Fruit fly (Drosophila melanogaster) whole organism, embryonic: ENCODE data around the gene ham.

Source experiments
- Bgb ChIP-seq: fragments of 200-800 bp; sonication (Bioruptor generic); IDR thresholded peaks from 2 replicates; pipeline ENCODE4 v1.3.6; 2022; ENCODE audit warnings: missing biosample characterization, missing genetic modification characterization; ENCODE audit not compliant: partially characterized antibody
- CG10274 ChIP-seq: fragments of 200-800 bp; sonication (Bioruptor generic); optimal IDR thresholded peaks from 3 replicates; lab custom pipeline; 2017; ENCODE audit warnings: missing biosample characterization, mild to moderate bottlenecking, missing genetic modification characterization
- CG10462 ChIP-seq: fragments of 200-800 bp; sonication (Bioruptor generic); optimal IDR thresholded peaks from 2 replicates; lab custom pipeline; 2016; ENCODE audit warnings: missing biosample characterization, missing genetic modification characterization
- CG11560 ChIP-seq: fragments of 200-800 bp; sonication (Bioruptor generic); IDR thresholded peaks from 3 replicates; pipeline ENCODE4 v1.3.6; 2022; ENCODE audit warnings: missing biosample characterization, missing genetic modification characterization
- CG12219 ChIP-seq: fragments of 200-800 bp; sonication (Bioruptor generic); optimal IDR thresholded peaks from 3 replicates; lab custom pipeline; 2018; ENCODE audit warnings: missing biosample characterization, mild to moderate bottlenecking, missing genetic modification characterization
- CG13296 ChIP-seq: fragments of 200-800 bp; sonication (Bioruptor generic); optimal IDR thresholded peaks from 3 replicates; lab custom pipeline; 2018; ENCODE audit warnings: missing biosample characterization, mild to moderate bottlenecking, missing genetic modification characterization
- CG14860 ChIP-seq: fragments of 200-800 bp; sonication (Bioruptor generic); IDR thresholded peaks from 3 replicates; pipeline ENCODE4 v1.3.6; 2022; ENCODE audit warnings: missing biosample characterization, missing genetic modification characterization; ENCODE audit not compliant: partially characterized antibody
- CG15601 ChIP-seq: fragments of 200-800 bp; sonication (Bioruptor generic); optimal IDR thresholded peaks from 3 replicates; lab custom pipeline; 2019; ENCODE audit warnings: missing biosample characterization, mild to moderate bottlenecking, missing genetic modification characterization, moderate library complexity
- CG32772 ChIP-seq: fragments of 200-800 bp; sonication (Bioruptor generic); IDR thresholded peaks from 2 replicates; pipeline ENCODE4 v1.3.6; 2022; ENCODE audit warnings: missing biosample characterization, missing genetic modification characterization
- CG3407 ChIP-seq: fragments of 200-800 bp; sonication (Bioruptor generic); optimal IDR thresholded peaks from 2 replicates; lab custom pipeline; 2018; ENCODE audit warnings: missing biosample characterization, mild to moderate bottlenecking, missing genetic modification characterization
- CG4282 ChIP-seq: fragments of 200-800 bp; sonication (Bioruptor generic); optimal IDR thresholded peaks from 2 replicates; lab custom pipeline; 2016; ENCODE audit warnings: missing biosample characterization, missing genetic modification characterization
- CG4820 ChIP-seq: fragments of 200-800 bp; sonication (Bioruptor generic); optimal IDR thresholded peaks from 3 replicates; lab custom pipeline; 2016; ENCODE audit warnings: missing biosample characterization, missing genetic modification characterization
- CG7271 ChIP-seq: fragments of 200-800 bp; sonication (Bioruptor generic); optimal IDR thresholded peaks from 2 replicates; lab custom pipeline; 2018; ENCODE audit warnings: missing biosample characterization, mild to moderate bottlenecking, missing genetic modification characterization, moderate library complexity
- CG7372 ChIP-seq: fragments of 200-800 bp; sonication (Bioruptor generic); IDR thresholded peaks from 2 replicates; pipeline ENCODE4 v1.3.6; 2022; ENCODE audit warnings: missing biosample characterization, missing genetic modification characterization
- CG9215 ChIP-seq: fragments of 200-800 bp; sonication (Bioruptor generic); IDR thresholded peaks from 2 replicates; pipeline ENCODE4 v1.3.6; 2022; ENCODE audit warnings: missing biosample characterization, missing genetic modification characterization
- CG9609 ChIP-seq: fragments of 200-800 bp; sonication (Bioruptor generic); optimal IDR thresholded peaks from 3 replicates; lab custom pipeline; 2016; ENCODE audit warnings: missing biosample characterization, missing genetic modification characterization
- D19B ChIP-seq: fragments of 200-800 bp; sonication (Bioruptor generic); optimal IDR thresholded peaks from 2 replicates; lab custom pipeline; 2017; ENCODE audit warnings: missing biosample characterization, mild to moderate bottlenecking, missing genetic modification characterization
- Dad ChIP-seq: fragments of 200-800 bp; sonication (Bioruptor generic); optimal IDR thresholded peaks from 3 replicates; lab custom pipeline; 2016; ENCODE audit warnings: missing biosample characterization, missing genetic modification characterization
- E2f2 ChIP-seq: fragments of 200-800 bp; sonication (Bioruptor generic); IDR thresholded peaks from 2 replicates; pipeline ENCODE4 v1.3.6; 2022; ENCODE audit warnings: missing biosample characterization, missing genetic modification characterization
- Elba2 ChIP-seq: fragments of 200-800 bp; sonication (Bioruptor generic); optimal IDR thresholded peaks from 3 replicates; lab custom pipeline; 2016; ENCODE audit warnings: missing biosample characterization, missing genetic modification characterization
- HLHmδ ChIP-seq: fragments of 200-800 bp; sonication (Bioruptor generic); optimal IDR thresholded peaks from 2 replicates; lab custom pipeline; 2018; ENCODE audit warnings: missing biosample characterization, mild to moderate bottlenecking, missing genetic modification characterization, moderate library complexity
- Hey ChIP-seq: fragments of 200-800 bp; sonication (Bioruptor generic); optimal IDR thresholded peaks from 3 replicates; lab custom pipeline; 2018; ENCODE audit warnings: missing biosample characterization, mild to moderate bottlenecking, missing genetic modification characterization
- Hr78 ChIP-seq, 2 experiments: fragments of 200-800 bp in 1 of 2; fragments of >200 bp in 1 of 2; sonication (Bioruptor generic) in 1 of 2; optimal IDR thresholded peaks; 2 replicates each; lab custom pipeline; 2017 to 2019; ENCODE audit warnings: missing biosample characterization in 2 of 2, missing genetic modification characterization in 2 of 2, mild to moderate bottlenecking in 1 of 2, moderate library complexity in 1 of 2
- Hsf ChIP-seq: fragments of 200-800 bp; sonication (Bioruptor generic); optimal IDR thresholded peaks from 3 replicates; lab custom pipeline; 2016; ENCODE audit warnings: missing biosample characterization, missing genetic modification characterization
- NFAT ChIP-seq: fragments of 200-800 bp; sonication (Bioruptor generic); IDR thresholded peaks from 2 replicates; pipeline ENCODE4 v1.3.6; 2022; ENCODE audit warnings: missing biosample characterization, missing genetic modification characterization
- Nf-YB ChIP-seq: fragments of 200-800 bp; sonication (Bioruptor generic); optimal IDR thresholded peaks from 3 replicates; lab custom pipeline; 2019; ENCODE audit warnings: missing biosample characterization, mild to moderate bottlenecking, missing genetic modification characterization, moderate library complexity
- Spps ChIP-seq: fragments of 200-800 bp; sonication (Bioruptor generic); optimal IDR thresholded peaks from 2 replicates; lab custom pipeline; 2018; ENCODE audit warnings: missing biosample characterization, mild to moderate bottlenecking, missing genetic modification characterization
- croc ChIP-seq: fragments of 200-800 bp; sonication (Bioruptor generic); conservative IDR thresholded peaks from 3 replicates; pipeline ENCODE4 v1.3.6; 2022; ENCODE audit warnings: missing biosample characterization, missing genetic modification characterization
- dan ChIP-seq: fragments of 200-800 bp; sonication (Bioruptor generic); IDR thresholded peaks from 2 replicates; pipeline ENCODE4 v1.3.6; 2022; ENCODE audit warnings: missing biosample characterization, missing genetic modification characterization
- ems ChIP-seq: fragments of 200-800 bp; sonication (Bioruptor generic); optimal IDR thresholded peaks from 3 replicates; lab custom pipeline; 2016; ENCODE audit warnings: missing biosample characterization, missing genetic modification characterization
- ewg ChIP-seq: fragments of 200-800 bp; sonication (Bioruptor generic); optimal IDR thresholded peaks from 3 replicates; lab custom pipeline; 2017; ENCODE audit warnings: mild to moderate bottlenecking, missing biosample characterization, missing genetic modification reagents, missing genetic modification characterization
- gce ChIP-seq: fragments of 200-800 bp; sonication (Bioruptor generic); IDR thresholded peaks from 3 replicates; pipeline ENCODE4 v1.3.6; 2022; ENCODE audit warnings: missing biosample characterization, missing genetic modification characterization
- grn ChIP-seq: fragments of 200-800 bp; sonication (Bioruptor generic); optimal IDR thresholded peaks from 3 replicates; lab custom pipeline; 2017; ENCODE audit warnings: missing biosample characterization, missing genetic modification characterization
- hth ChIP-seq: fragments of >200 bp; optimal IDR thresholded peaks from 2 replicates; lab custom pipeline; 2017; ENCODE audit warnings: inconsistent platforms
- nerfin-2 ChIP-seq: fragments of 200-800 bp; sonication (Bioruptor generic); IDR thresholded peaks from 2 replicates; pipeline ENCODE4 v1.3.6; 2022; ENCODE audit warnings: missing biosample characterization, missing genetic modification characterization; ENCODE audit not compliant: partially characterized antibody
- nmo ChIP-seq: fragments of 200-800 bp; sonication (Bioruptor generic); optimal IDR thresholded peaks from 2 replicates; lab custom pipeline; 2018; ENCODE audit warnings: missing biosample characterization, mild to moderate bottlenecking, missing genetic modification characterization, moderate library complexity
- phol ChIP-seq: fragments of 200-800 bp; sonication (Bioruptor generic); optimal IDR thresholded peaks from 3 replicates; lab custom pipeline; 2018; ENCODE audit warnings: missing biosample characterization, mild to moderate bottlenecking, missing genetic modification characterization, moderate library complexity
- pros ChIP-seq: fragments of 200-800 bp; sonication (Bioruptor generic); optimal IDR thresholded peaks from 3 replicates; lab custom pipeline; 2019; ENCODE audit warnings: missing biosample characterization, mild to moderate bottlenecking, missing genetic modification characterization, moderate library complexity
- sens ChIP-seq: fragments of 200-800 bp; sonication (Bioruptor generic); peaks from one replicate; lab custom pipeline; 2016; ENCODE audit warnings: missing biosample characterization, missing genetic modification characterization
- seq ChIP-seq: fragments of 200-800 bp; sonication (Bioruptor generic); IDR thresholded peaks from 2 replicates; pipeline ENCODE4 v1.3.6; 2022; ENCODE audit warnings: missing biosample characterization, missing genetic modification characterization
- sima ChIP-seq: fragments of 200-800 bp; sonication (Bioruptor generic); optimal IDR thresholded peaks from 2 replicates; lab custom pipeline; 2016; ENCODE audit warnings: missing biosample characterization, missing genetic modification characterization
- so ChIP-seq: fragments of 200-800 bp; sonication (Bioruptor generic); IDR thresholded peaks from 3 replicates; pipeline ENCODE4 v1.3.6; 2022; ENCODE audit warnings: missing biosample characterization, missing genetic modification characterization
- sqz ChIP-seq: fragments of 200-800 bp; sonication (Bioruptor generic); optimal IDR thresholded peaks from 3 replicates; lab custom pipeline; 2018; ENCODE audit warnings: missing biosample characterization, mild to moderate bottlenecking, missing genetic modification characterization
- tgo ChIP-seq: fragments of 200-800 bp; sonication (Bioruptor generic); IDR thresholded peaks from 3 replicates; pipeline ENCODE4 v1.3.6; 2022; ENCODE audit warnings: missing biosample characterization, missing genetic modification characterization
- tll ChIP-seq, 2 experiments: fragments of 200-800 bp in 1 of 2; fragments of >200 bp in 1 of 2; sonication (Bioruptor generic) in 1 of 2; optimal IDR thresholded peaks; 2 replicates each; lab custom pipeline; 2017 to 2019; ENCODE audit warnings: missing biosample characterization in 2 of 2, missing genetic modification characterization in 2 of 2, mild to moderate bottlenecking in 1 of 2, moderate library complexity in 1 of 2
- trem ChIP-seq: fragments of 200-800 bp; optimal IDR thresholded peaks from 3 replicates; lab custom pipeline; 2019; ENCODE audit warnings: missing biosample characterization, mild to moderate bottlenecking, missing genetic modification characterization, moderate library complexity
- ttk ChIP-seq: fragments of 200-800 bp; sonication (Bioruptor generic); IDR thresholded peaks from 2 replicates; pipeline ENCODE4 v2.1.2; 2022; ENCODE audit warnings: missing biosample characterization, missing genetic modification characterization
- yki ChIP-seq: fragments of >200 bp; optimal IDR thresholded peaks from 3 replicates; lab custom pipeline; 2018
- zen ChIP-seq: fragments of 200-800 bp; sonication (Bioruptor generic); optimal IDR thresholded peaks from 3 replicates; lab custom pipeline; 2018; ENCODE audit warnings: missing biosample characterization, mild to moderate bottlenecking, missing genetic modification characterization, moderate library complexity

Gene ham

dm6 chr2L:18782936-18783335 is 9.8 kb downstream of the ham start (continued):
- no peak for TF ChIP-seq nmo (GFP tag; lab: Kevin White, UChicago)
- TF ChIP-seq Dad (GFP tag; lab: Kevin White, UChicago) = no peak
- no peak for TF ChIP-seq sqz (GFP tag; lab: Kevin White, UChicago)
- no peak for TF ChIP-seq CG10274
- TF ChIP-seq tgo (GFP tag; lab: Robert Waterston, UW) = no peak
- no peak for TF ChIP-seq ttk (GFP tag; lab: Robert Waterston, UW)
- TF ChIP-seq pros (GFP tag; lab: Kevin White, UChicago) = peak; percentile 88
- no peak for TF ChIP-seq sima
- no peak for TF ChIP-seq gce (GFP tag; lab: Robert Waterston, UW)
- TF ChIP-seq CG3407 (GFP tag; lab: Kevin White, UChicago) = no peak
- TF ChIP-seq phol (tag; lab: Kevin White, UChicago) = no peak
- TF ChIP-seq CG15601 = no peak
- TF ChIP-seq CG12219 (GFP tag; lab: Kevin White, UChicago) = no peak
- TF ChIP-seq Elba2 (GFP tag; lab: Kevin White, UChicago) = peak; percentile 29
- no peak for TF ChIP-seq CG4282
- peak; percentile 95 for TF ChIP-seq Nf-YB (GFP tag; lab: Kevin White, UChicago)
- peak; percentile 66 to 85 for TF ChIP-seq tll (GFP tag; optimal IDR thresholded peaks at IDR 0.05; lab: Kevin White, UChicago)
- TF ChIP-seq yki (lab: Kevin White, UChicago) = peak; percentile 84
- no peak for TF ChIP-seq CG9215 (GFP tag; lab: Robert Waterston, UW)
- no peak for TF ChIP-seq Hr78 (GFP tag; optimal IDR thresholded peaks at IDR 0.05; lab: Kevin White, UChicago)
- no peak for TF ChIP-seq CG13296 (GFP tag; lab: Kevin White, UChicago)
- TF ChIP-seq so (GFP tag; lab: Robert Waterston, UW) = no peak
- no peak for TF ChIP-seq ems (GFP tag; lab: Kevin White, UChicago)
- TF ChIP-seq E2f2 (GFP tag; lab: Robert Waterston, UW) = no peak
- no peak for TF ChIP-seq hth (lab: Kevin White, UChicago)
- no peak for TF ChIP-seq CG11560 (tag; lab: Robert Waterston, UW)
- TF ChIP-seq grn = peak; percentile 47
- no peak for TF ChIP-seq dan (GFP tag; lab: Robert Waterston, UW)
- no peak for TF ChIP-seq Bgb
- TF ChIP-seq croc (GFP tag; lab: Robert Waterston, UW) = no peak
- no peak for TF ChIP-seq Hsf (GFP tag; lab: Kevin White, UChicago)
- peak; percentile 24 for TF ChIP-seq ewg (GFP tag; lab: Kevin White, UChicago)
- no peak for TF ChIP-seq CG7271
- no peak for TF ChIP-seq HLHmδ (GFP tag; lab: Kevin White, UChicago)
- TF ChIP-seq CG9609 (GFP tag; lab: Kevin White, UChicago) = no peak
- peak; percentile 55 for TF ChIP-seq seq (GFP tag; lab: Robert Waterston, UW)
- TF ChIP-seq zen (tag; lab: Kevin White, UChicago) = peak; percentile 88
- no peak for TF ChIP-seq CG4820 (GFP tag; lab: Kevin White, UChicago)
- no peak for TF ChIP-seq NFAT (GFP tag; lab: Robert Waterston, UW)
- no peak for TF ChIP-seq CG14860 (GFP tag; lab: Robert Waterston, UW)
- TF ChIP-seq CG32772 = no peak
- no peak for TF ChIP-seq Hey (tag; lab: Kevin White, UChicago)
- no peak for TF ChIP-seq Spps
- TF ChIP-seq CG10462 (GFP tag; lab: Kevin White, UChicago) = no peak
- TF ChIP-seq trem (tag; lab: Kevin White, UChicago) = no peak
- TF ChIP-seq CG7372 = no peak
- TF ChIP-seq sens (GFP tag; lab: Kevin White, UChicago) = peak; percentile 74
- TF ChIP-seq nerfin-2 (GFP tag; lab: Robert Waterston, UW) = no peak
- no peak for TF ChIP-seq D19B (GFP tag; lab: Kevin White, UChicago)
